Worm (Caenorhabditis elegans) whole organism, L4/young adult: Measurements from ENCODE around the gene nlp-66.

Source experiments
- W03F9.2 ChIP-seq: fragments of 150-350 bp; optimal IDR thresholded peaks from 2 replicates; lab custom pipeline; 2014; ENCODE audit warnings: missing biosample characterization, missing genetic modification characterization
- dao-5 ChIP-seq: sonication (generic microtip); optimal IDR thresholded peaks from 2 replicates; lab custom pipeline; 2016; ENCODE audit warnings: missing genotype, missing genetic modification characterization, moderate library complexity, missing compliant biosample characterization
- him-1 ChIP-seq: sonication (generic microtip); optimal IDR thresholded peaks from 2 replicates; lab custom pipeline; 2016; ENCODE audit warnings: missing genotype, missing genetic modification reagents, missing genetic modification characterization, missing compliant biosample characterization

nlp-66 gene

ce11 chrX:11073358-11073757 is 43.3 kb downstream of the nlp-66 start, which contains the start of gene W04G3.5:
Gene W04G3.5, plus strand, starts transcription at chrX:11073658.
- TF ChIP-seq W03F9.2 (tag; lab: Kevin White, UChicago), result no peak
- TF ChIP-seq him-1, result no peak
- TF ChIP-seq dao-5, result no peak

- TF ChIP-seq him-1 (no peak), dao-5 (no peak), W03F9.2 (tag; lab: Kevin White, UChicago) (no peak)
Measured at ce11 chrX:11072701-11073100, 43.9 kb downstream of the nlp-66 start.

ce11 chrX:11068334-11068733 is 48.3 kb downstream of the nlp-66 start, which contains the start of gene apt-9:
Gene apt-9, plus strand, starts transcription at chrX:11068527.
- TF ChIP-seq him-1 (no peak), dao-5 (no peak), W03F9.2 (tag; lab: Kevin White, UChicago) (no peak)

- TF ChIP-seq him-1, result no peak
- TF ChIP-seq dao-5, result no peak
- TF ChIP-seq W03F9.2 (tag; lab: Kevin White, UChicago), result no peak
Measured at ce11 chrX:11067256-11067655, 49.4 kb downstream of the nlp-66 start.
